Fruit fly (Drosophila melanogaster): ENCODE measurements around the gene eRF1.

Gene eRF1

dm6 chr3L:20387038-20387842, 39.1 kb downstream of the eRF1 start (continued):
- TF ChIP-seq CG15601 (tag; optimal IDR thresholded peaks at IDR 0.05) (peak; percentile 6), Opbp (GFP tag; IDR thresholded peaks at IDR 0.05; ENCODE audit: partially characterized antibody) (no peak), Med (GFP tag) (peak; percentile 69), gsb-n (tag; optimal IDR thresholded peaks at IDR 0.05) (no peak), CG1529 (GFP tag; optimal IDR thresholded peaks at IDR 0.05) (no peak), ftz-f1 (GFP tag; optimal IDR thresholded peaks at IDR 0.05) (no peak), grn (GFP tag; optimal IDR thresholded peaks at IDR 0.05) (peak; percentile 59), HmgZ (tag; optimal IDR thresholded peaks at IDR 0.05) (peak; percentile 45), shn (GFP tag; optimal IDR thresholded peaks at IDR 0.05) (no peak), ttk (GFP tag; IDR thresholded peaks at IDR 0.05) (no peak), wor (GFP tag; IDR thresholded peaks at IDR 0.05) (no peak), CG4328 (GFP tag; optimal IDR thresholded peaks at IDR 0.05) (no peak), CG18599 (GFP tag; optimal IDR thresholded peaks at IDR 0.05) (peak; percentile 51)

- TF ChIP-seq seq (GFP tag; IDR thresholded peaks at IDR 0.05): no peak
- no peak for TF ChIP-seq CG15696 (tag; optimal IDR thresholded peaks at IDR 0.05)
- no peak for TF ChIP-seq CG7372 (GFP tag; IDR thresholded peaks at IDR 0.05)
- TF ChIP-seq Pdp1 (GFP tag; optimal IDR thresholded peaks at IDR 0.05): peak in 1 of 2 experiments; percentile 87
- no peak for TF ChIP-seq Scr (GFP tag; IDR thresholded peaks at IDR 0.05; ENCODE audit: partially characterized antibody)
- TF ChIP-seq insv (GFP tag; optimal IDR thresholded peaks at IDR 0.05): no peak
- TF ChIP-seq dimm (GFP tag; IDR thresholded peaks at IDR 0.05): no peak
- TF ChIP-seq B-H1 (GFP tag; IDR thresholded peaks at IDR 0.05): no peak
- TF ChIP-seq D (optimal IDR thresholded peaks at IDR 0.05): no peak
- TF ChIP-seq D (GFP tag; optimal IDR thresholded peaks at IDR 0.05): no peak
- TF ChIP-seq Dp (GFP tag; optimal IDR thresholded peaks at IDR 0.05): no peak
- no peak for TF ChIP-seq yki (optimal IDR thresholded peaks at IDR 0.05)
- TF ChIP-seq Oaz (GFP tag; IDR thresholded peaks at IDR 0.05): no peak
- no peak for TF ChIP-seq gt (GFP tag; IDR thresholded peaks at IDR 0.05)
- TF ChIP-seq Tbp (GFP tag; optimal IDR thresholded peaks at IDR 0.05): no peak
- TF ChIP-seq CG6654 (GFP tag; optimal IDR thresholded peaks at IDR 0.05): no peak
- peak; percentile 12 for TF ChIP-seq Deaf1 (tag; optimal IDR thresholded peaks at IDR 0.05)
- peak in 1 of 2 experiments; percentile 36 for TF ChIP-seq bsh (GFP tag; optimal IDR thresholded peaks at IDR 0.05)
- TF ChIP-seq CG2889 (GFP tag; IDR thresholded peaks at IDR 0.05): no peak
- TF ChIP-seq CG4854 (GFP tag; optimal IDR thresholded peaks at IDR 0.05): no peak
- TF ChIP-seq ato (GFP tag; IDR thresholded peaks at IDR 0.05; ENCODE audit: partially characterized antibody): no peak
- peak; percentile 75 for TF ChIP-seq nom (GFP tag; optimal IDR thresholded peaks at IDR 0.05)
Measured at dm6 chr3L:20387843-20388163, 39.6 kb downstream of the eRF1 start.

dm6 chr3L:20388983-20389382, 40.8 kb downstream of the eRF1 start:
- peak; percentile 70 for TF ChIP-seq Atf6 (GFP tag; IDR thresholded peaks at IDR 0.05)
- peak; percentile 57; the same call in 2 of the 3 replicates for TF ChIP-seq Aef1 (GFP tag; IDR thresholded peaks at IDR 0.05)
- TF ChIP-seq grn (GFP tag; optimal IDR thresholded peaks at IDR 0.05): peak; percentile 78
- TF ChIP-seq CG10209 (GFP tag; optimal IDR thresholded peaks at IDR 0.05): peak; percentile 28
- no peak for TF ChIP-seq CG10267 (tag; optimal IDR thresholded peaks at IDR 0.05)
- TF ChIP-seq D (optimal IDR thresholded peaks at IDR 0.05): no peak
- no peak for TF ChIP-seq D (GFP tag; optimal IDR thresholded peaks at IDR 0.05)
- TF ChIP-seq tgo (GFP tag; IDR thresholded peaks at IDR 0.05): peak; percentile 51; the same call in 1 of the 3 replicates
- peak; percentile 7 for TF ChIP-seq zfh2 (GFP tag; optimal IDR thresholded peaks at IDR 0.05)
- TF ChIP-seq HmgZ (tag; optimal IDR thresholded peaks at IDR 0.05): peak; percentile 42
- TF ChIP-seq CG12744 (GFP tag; optimal IDR thresholded peaks at IDR 0.05): peak; percentile 37
- TF ChIP-seq fd3F (GFP tag; optimal IDR thresholded peaks at IDR 0.05): peak; percentile 28
- TF ChIP-seq shn (GFP tag; optimal IDR thresholded peaks at IDR 0.05): peak; percentile 32
- peak; percentile 46 for TF ChIP-seq Meics (GFP tag; optimal IDR thresholded peaks at IDR 0.05)
- TF ChIP-seq her (GFP tag; optimal IDR thresholded peaks at IDR 0.05): peak; percentile 57
- peak; percentile 73 for TF ChIP-seq gro (GFP tag; optimal IDR thresholded peaks at IDR 0.05)
- TF ChIP-seq ro (GFP tag; IDR thresholded peaks at IDR 0.05): no peak
- TF ChIP-seq Chrac-16 (GFP tag; optimal IDR thresholded peaks at IDR 0.05): no peak
- peak; percentile 57 for TF ChIP-seq slbo (GFP tag; IDR thresholded peaks at IDR 0.05)

Data from whole organism, embryonic.